Worm (Caenorhabditis elegans): ENCODE measurements around the gene prp-40.

The prp-40 gene

ce11 chrIII:9474501-9474900 is 47.4 kb upstream of the prp-40 start (continued):
- TF ChIP-seq him-1 (tag; optimal IDR thresholded peaks at IDR 0.05) (no peak), C06A6.2 (GFP tag; conservative IDR thresholded peaks at IDR 0.05) (no peak)

ce11 chrIII:9476564-9476963 is 45.3 kb upstream of the prp-40 start:
- TF ChIP-seq nhr-80 (tag; optimal IDR thresholded peaks at IDR 0.05) (peak; percentile 53), tbp1 (GFP tag; optimal IDR thresholded peaks at IDR 0.05) (no peak), F57A8.1 (GFP tag; optimal IDR thresholded peaks at IDR 0.05) (no peak)

DNA sequence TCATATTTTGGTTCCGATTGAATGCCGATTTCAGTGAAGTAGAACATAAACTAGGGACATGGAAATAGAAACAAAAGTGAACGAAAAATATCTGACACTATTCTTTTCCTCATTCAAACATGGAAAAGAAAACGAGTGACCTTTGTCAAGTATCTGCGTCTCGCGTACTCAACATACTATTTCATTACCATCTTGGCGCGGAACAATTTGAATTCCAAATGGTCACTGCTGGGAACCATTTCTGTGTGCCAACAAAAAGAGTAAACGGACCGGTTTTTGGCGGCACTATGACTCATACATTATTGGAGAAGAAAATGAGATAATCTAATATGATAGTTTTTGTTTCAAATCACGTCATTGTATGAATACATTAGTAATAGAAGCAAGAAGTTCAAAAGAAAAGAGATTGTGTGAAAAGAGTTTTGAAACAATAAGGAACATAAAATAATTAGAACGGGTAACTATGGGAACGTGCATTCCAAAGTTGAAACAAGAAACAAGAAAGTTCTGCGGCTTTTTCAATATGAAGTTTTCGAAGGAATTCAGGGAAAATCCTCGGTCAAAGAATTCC is 39.4 kb upstream of the prp-40 start:
- TF ChIP-seq repo-1 (tag; optimal IDR thresholded peaks at IDR 0.05) = no peak

- TF ChIP-seq mcd-1 (GFP tag; IDR thresholded peaks at IDR 0.05) (0 out of 2 replicates have a peak, but pooled peaks have one; percentile 25), ceh-27 (GFP tag; optimal IDR thresholded peaks at IDR 0.05) (peak; percentile 20), nhr-27 (tag; optimal IDR thresholded peaks at IDR 0.05) (no peak), lin-35 (GFP tag; optimal IDR thresholded peaks at IDR 0.05) (peak in 1 of 3 experiments; percentile 19)
Measured at ce11 chrIII:9483716-9484115, 38.2 kb upstream of the prp-40 start.

ce11 chrIII:9485373-9485772 is 36.5 kb upstream of the prp-40 start, which contains the start of gene bre-3:
Gene bre-3, minus strand, starts transcription at chrIII:9485473.
- TF ChIP-seq Y67H2A.10 (GFP tag; conservative IDR thresholded peaks at IDR 0.05) (no peak), C17E4.6 (GFP tag; IDR thresholded peaks at IDR 0.05) (no peak), ztf-6 (GFP tag; IDR thresholded peaks at IDR 0.05) (no peak), ztf-26 (tag; optimal IDR thresholded peaks at IDR 0.05) (no peak), hmg-1.2 (GFP tag; IDR thresholded peaks at IDR 0.05) (no peak), fkh-3 (tag; optimal IDR thresholded peaks at IDR 0.05) (no peak), him-1 (tag; optimal IDR thresholded peaks at IDR 0.05) (no peak), nhr-80 (tag; optimal IDR thresholded peaks at IDR 0.05) (no peak), ztf-18 (tag; optimal IDR thresholded peaks at IDR 0.05) (no peak), ceh-100 (GFP tag; IDR thresholded peaks at IDR 0.05) (no peak), K11D2.4 (GFP tag; IDR thresholded peaks at IDR 0.05) (no peak), lin-35 (GFP tag; optimal IDR thresholded peaks at IDR 0.05) (no peak), F57C9.4 (tag; optimal IDR thresholded peaks at IDR 0.05) (no peak), snpc-4 (GFP tag; optimal IDR thresholded peaks at IDR 0.05) (no peak), snpc-4 (tag; optimal IDR thresholded peaks at IDR 0.05) (no peak), attf-3 (GFP tag; conservative IDR thresholded peaks at IDR 0.05) (no peak), ceh-58 (GFP tag; IDR thresholded peaks at IDR 0.05) (no peak), nhr-27 (tag; optimal IDR thresholded peaks at IDR 0.05) (no peak), ceh-91 (GFP tag; IDR thresholded peaks at IDR 0.05) (no peak)

ce11 chrIII:9487454-9487853 is 34.4 kb upstream of the prp-40 start:
- TF ChIP-seq F22D6.2 (tag; optimal IDR thresholded peaks at IDR 0.05) (no peak), akir-1 (GFP tag; optimal IDR thresholded peaks at IDR 0.05) (no peak), mes-4 (tag; optimal IDR thresholded peaks at IDR 0.05) (no peak), egrh-3 (GFP tag; IDR thresholded peaks at IDR 0.05) (no peak), nhr-80 (tag; optimal IDR thresholded peaks at IDR 0.05) (peak; percentile 55), lsl-1 (GFP tag; optimal IDR thresholded peaks at IDR 0.05) (no peak), nfyb-1 (GFP tag; IDR thresholded peaks at IDR 0.05) (no peak)

Data from whole organism, young adult.